Worm (Caenorhabditis elegans): ENCODE data around the gene F59B2.12.

F59B2.12 gene

ce11 chrIII:9051119-9051597, 33.8 kb downstream of the F59B2.12 start (continued):
- no peak for TF ChIP-seq nhr-11 (tag; optimal IDR thresholded peaks at IDR 0.05)
- no peak for TF ChIP-seq hlh-4 (tag; optimal IDR thresholded peaks at IDR 0.05)

- no peak for TF ChIP-seq pag-3 (tag; optimal IDR thresholded peaks at IDR 0.05; ENCODE audit: borderline replicate concordance, insufficient read depth)
- TF ChIP-seq pqm-1 (tag; optimal IDR thresholded peaks at IDR 0.05): no peak
- no peak for TF ChIP-seq irx-1 (tag; optimal IDR thresholded peaks at IDR 0.05)
- TF ChIP-seq grh-1 (GFP tag; IDR thresholded peaks at IDR 0.05): 0 out of 2 replicates have a peak, but pooled peaks have one; percentile 4
- TF ChIP-seq lin-14 (GFP tag; optimal IDR thresholded peaks at IDR 0.05): no peak
- no peak for TF ChIP-seq vab-15 (tag; optimal IDR thresholded peaks at IDR 0.05)
- TF ChIP-seq unc-30 (tag; optimal IDR thresholded peaks at IDR 0.05): no peak
- peak; percentile 4 for TF ChIP-seq ceh-63 (GFP tag; optimal IDR thresholded peaks at IDR 0.05)
- no peak for TF ChIP-seq ceh-90 (tag; optimal IDR thresholded peaks at IDR 0.05)
- no peak for TF ChIP-seq ceh-88 (GFP tag; IDR thresholded peaks at IDR 0.05)
- no peak for TF ChIP-seq nhr-90 (tag; optimal IDR thresholded peaks at IDR 0.05; ENCODE audit: poor library complexity)
- TF ChIP-seq snu-23 (GFP tag; optimal IDR thresholded peaks at IDR 0.05): no peak
- TF ChIP-seq sox-4 (tag; optimal IDR thresholded peaks at IDR 0.05): no peak
- no peak for TF ChIP-seq aha-1 (tag; optimal IDR thresholded peaks at IDR 0.05)
- no peak for TF ChIP-seq hpl-2 (GFP tag; optimal IDR thresholded peaks at IDR 0.05)
- TF ChIP-seq zip-4 (GFP tag; optimal IDR thresholded peaks at IDR 0.05): no peak
- TF ChIP-seq dpl-1 (GFP tag; optimal IDR thresholded peaks at IDR 0.05): no peak
- TF ChIP-seq snpc-4 (tag; optimal IDR thresholded peaks at IDR 0.05): no peak
- TF ChIP-seq nhr-20 (tag; optimal IDR thresholded peaks at IDR 0.05): no peak
- no peak for TF ChIP-seq efl-1 (optimal IDR thresholded peaks at IDR 0.05)
- TF ChIP-seq efl-1 (GFP tag; optimal IDR thresholded peaks at IDR 0.05 in 1 of 2): peak in 1 of 2 experiments; percentile 92
Observed at ce11 chrIII:9051714-9052113, 34.3 kb downstream of the F59B2.12 start.

DNA sequence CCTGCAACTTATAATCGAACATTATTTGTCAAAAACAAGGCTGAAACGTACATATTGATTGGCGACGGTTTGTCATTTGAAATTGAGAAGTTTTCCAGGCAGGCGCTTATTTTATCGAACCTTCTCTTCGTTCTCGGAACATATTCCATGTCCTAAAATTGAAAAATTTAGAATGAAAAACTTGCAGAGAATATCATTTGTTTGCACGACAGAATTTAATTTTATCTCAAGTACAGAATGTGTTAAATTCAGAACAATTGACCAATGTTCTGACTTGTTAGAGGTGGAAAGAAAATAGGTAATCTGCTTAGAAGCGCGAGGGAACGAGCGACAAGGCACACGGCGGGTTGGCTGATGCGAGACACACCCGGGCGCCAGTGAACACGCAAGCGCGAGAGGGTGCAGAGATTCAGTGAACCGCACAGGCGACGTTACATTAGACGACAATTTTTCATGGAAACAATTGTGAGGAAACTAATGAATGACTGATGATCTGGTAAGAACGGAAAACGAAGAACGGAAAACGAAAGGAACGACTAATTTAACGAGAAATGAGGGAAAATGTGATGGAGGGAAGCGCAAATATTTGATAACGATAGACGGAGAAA, 35.1 kb downstream of the F59B2.12 start:
- TF ChIP-seq lsy-2 (tag; optimal IDR thresholded peaks at IDR 0.05): peak; percentile 34 to 47
- TF ChIP-seq nhr-20 (tag; optimal IDR thresholded peaks at IDR 0.05): peak; percentile 57
- TF ChIP-seq efl-1 (optimal IDR thresholded peaks at IDR 0.05): peak; percentile 49 to 50
- peak in 1 of 2 experiments; percentile 87 for TF ChIP-seq efl-1 (GFP tag; optimal IDR thresholded peaks at IDR 0.05 in 1 of 2)
- TF ChIP-seq nhr-19 (GFP tag; conservative IDR thresholded peaks at IDR 0.05): peak; percentile 43
- no peak for TF ChIP-seq egl-27 (tag; optimal IDR thresholded peaks at IDR 0.05)
- no peak for TF ChIP-seq zag-1 (tag; optimal IDR thresholded peaks at IDR 0.05)
- TF ChIP-seq blmp-1 (tag; optimal IDR thresholded peaks at IDR 0.05): peak; percentile 31
- TF ChIP-seq fos-1 (tag; optimal IDR thresholded peaks at IDR 0.05): no peak
- peak; percentile 36 for TF ChIP-seq tbx-2 (tag; optimal IDR thresholded peaks at IDR 0.05)
- no peak for TF ChIP-seq ceh-90 (tag; optimal IDR thresholded peaks at IDR 0.05)
- peak; percentile 49 for TF ChIP-seq xbp-1 (tag; optimal IDR thresholded peaks at IDR 0.05)
- TF ChIP-seq dpl-1 (GFP tag; optimal IDR thresholded peaks at IDR 0.05): no peak
- no peak for TF ChIP-seq zip-4 (GFP tag; optimal IDR thresholded peaks at IDR 0.05)
- TF ChIP-seq ceh-8 (GFP tag; optimal IDR thresholded peaks at IDR 0.05): no peak
- no peak for TF ChIP-seq efl-3 (GFP tag; optimal IDR thresholded peaks at IDR 0.05)
- TF ChIP-seq unc-130 (tag; optimal IDR thresholded peaks at IDR 0.05): peak; percentile 48
- peak; percentile 28 for TF ChIP-seq ama-1 (optimal IDR thresholded peaks at IDR 0.05)
- TF ChIP-seq F16B12.6 (tag; optimal IDR thresholded peaks at IDR 0.05): peak; percentile 60
- peak; percentile 23 for TF ChIP-seq egl-13 (tag; optimal IDR thresholded peaks at IDR 0.05)
- no peak for TF ChIP-seq sptf-1 (tag; optimal IDR thresholded peaks at IDR 0.05)
- TF ChIP-seq lin-15B (tag; optimal IDR thresholded peaks at IDR 0.05): no peak
- no peak for TF ChIP-seq nhr-76 (tag; optimal IDR thresholded peaks at IDR 0.05)
- TF ChIP-seq lin-39 (tag; optimal IDR thresholded peaks at IDR 0.05): no peak
- TF ChIP-seq ceh-88 (GFP tag; IDR thresholded peaks at IDR 0.05): peak; percentile 41; the same call in 1 of the 2 replicates
- peak; percentile 1 for TF ChIP-seq ztf-4 (tag; optimal IDR thresholded peaks at IDR 0.05)
- peak; percentile 7 for TF ChIP-seq aly-2 (tag; optimal IDR thresholded peaks at IDR 0.05)
- TF ChIP-seq sox-4 (tag; optimal IDR thresholded peaks at IDR 0.05): no peak
- TF ChIP-seq nhr-237 (tag; optimal IDR thresholded peaks at IDR 0.05): no peak
- TF ChIP-seq elt-3 (tag; optimal IDR thresholded peaks at IDR 0.05): no peak
- TF ChIP-seq lin-35 (GFP tag; optimal IDR thresholded peaks at IDR 0.05): peak; percentile 34 to 43
- TF ChIP-seq hpl-2 (GFP tag; optimal IDR thresholded peaks at IDR 0.05): no peak
- TF ChIP-seq unc-98 (GFP tag; IDR thresholded peaks at IDR 0.05): no peak
- peak in 2 of 3 experiments; percentile 36 to 58 for TF ChIP-seq ceh-82 (tag; optimal IDR thresholded peaks at IDR 0.05)
- TF ChIP-seq vab-15 (tag; optimal IDR thresholded peaks at IDR 0.05): no peak
